Worm (Caenorhabditis elegans) whole organism, young adult: ENCODE data around the gene hmp-1.

ENCODE experiments used
- F10E7.11 ChIP-seq: sonication (generic microtip); optimal IDR thresholded peaks from 2 replicates; lab custom pipeline; 2017; ENCODE audit warnings: mild to moderate bottlenecking, missing genetic modification characterization, moderate library complexity, missing compliant biosample characterization
- F23B12.7 ChIP-seq: sonication (generic microtip); optimal IDR thresholded peaks from 2 replicates; lab custom pipeline; 2017; ENCODE audit warnings: missing genetic modification characterization, mild to moderate bottlenecking, missing compliant biosample characterization, antibody characterized with exemption, moderate library complexity; ENCODE audit not compliant: insufficient read depth
- F57A8.1 ChIP-seq: fragments of 200-800 bp; sonication (Bioruptor generic); optimal IDR thresholded peaks from 2 replicates; lab custom pipeline; 2018; ENCODE audit warnings: mild to moderate bottlenecking, missing genetic modification characterization, moderate library complexity, missing compliant biosample characterization
- F57C9.4 ChIP-seq: sonication (generic microtip); optimal IDR thresholded peaks from 2 replicates; lab custom pipeline; 2017; ENCODE audit warnings: mild to moderate bottlenecking, missing genetic modification characterization, missing compliant biosample characterization
- Y56A3A.18 ChIP-seq: fragments of 200-800 bp; sonication (Bioruptor generic); IDR thresholded peaks from 2 replicates; pipeline ENCODE4 v1.3.6; 2022; ENCODE audit warnings: missing genetic modification reagents, missing genetic modification characterization, missing compliant biosample characterization
- Y67H2A.10 ChIP-seq: fragments of 200-800 bp; sonication (Bioruptor generic); conservative IDR thresholded peaks from 2 replicates; pipeline ENCODE4 v1.3.6; 2022; ENCODE audit warnings: missing genetic modification reagents, missing genetic modification characterization, missing compliant biosample characterization
- Y79H2A.3 ChIP-seq: fragments of 200-800 bp; sonication (Bioruptor generic); conservative IDR thresholded peaks from 2 replicates; pipeline ENCODE4 v1.3.6; 2022; ENCODE audit warnings: missing genetic modification reagents, missing genetic modification characterization, missing compliant biosample characterization
- ZK185.1 ChIP-seq: sonication (generic microtip); optimal IDR thresholded peaks from 2 replicates; lab custom pipeline; 2016; ENCODE audit warnings: mild to moderate bottlenecking, missing genetic modification characterization, missing compliant biosample characterization; ENCODE audit not compliant: poor library complexity, severe bottlenecking
- akir-1 ChIP-seq: fragments of 200-800 bp; sonication (Bioruptor generic); optimal IDR thresholded peaks from 2 replicates; lab custom pipeline; 2018; ENCODE audit warnings: mild to moderate bottlenecking, missing genetic modification characterization, moderate library complexity, missing compliant biosample characterization
- aptf-3 ChIP-seq: fragments of 200-800 bp; sonication (Bioruptor generic); IDR thresholded peaks from 2 replicates; pipeline ENCODE4 v1.3.6; 2022; ENCODE audit warnings: missing genetic modification characterization, missing compliant biosample characterization
- attf-5 ChIP-seq: fragments of 200-800 bp; sonication (Bioruptor generic); optimal IDR thresholded peaks from 2 replicates; lab custom pipeline; 2018; ENCODE audit warnings: mild to moderate bottlenecking, missing genetic modification characterization, missing compliant biosample characterization
- attf-6 ChIP-seq: fragments of 200-800 bp; sonication (Bioruptor generic); IDR thresholded peaks from 2 replicates; pipeline ENCODE4 v1.3.6; 2022; ENCODE audit warnings: missing genetic modification reagents, missing genetic modification characterization, missing compliant biosample characterization
- bed-1 ChIP-seq: fragments of 200-800 bp; sonication (Bioruptor generic); IDR thresholded peaks from 2 replicates; pipeline ENCODE4 v1.3.6; 2022; ENCODE audit warnings: missing genetic modification reagents, missing genetic modification characterization, missing compliant biosample characterization
- cebp-1 ChIP-seq, 2 experiments: fragments of 200-800 bp in 1 of 2; sonication (Bioruptor generic) in 1 of 2; sonication (generic microtip) in 1 of 2; IDR thresholded peaks in 1 of 2; optimal IDR thresholded peaks in 1 of 2; 2 replicates each; pipeline versions ENCODE4 v1.3.6 to Lab custom; 2017 to 2022; ENCODE audit warnings: missing compliant biosample characterization in 2 of 2, missing genetic modification characterization in 2 of 2, mild to moderate bottlenecking in 1 of 2, missing genetic modification reagents in 1 of 2, moderate library complexity in 1 of 2
- ceh-100 ChIP-seq: fragments of 200-800 bp; sonication (Bioruptor generic); IDR thresholded peaks from 2 replicates; pipeline ENCODE4 v1.3.6; 2022; ENCODE audit warnings: missing genetic modification reagents, missing genetic modification characterization, missing compliant biosample characterization
- ceh-91 ChIP-seq: fragments of 200-800 bp; sonication (Bioruptor generic); IDR thresholded peaks from 2 replicates; pipeline ENCODE4 v1.3.6; 2022; ENCODE audit warnings: missing genetic modification reagents, missing genetic modification characterization, missing compliant biosample characterization
- chd-7 ChIP-seq: sonication (generic microtip); optimal IDR thresholded peaks from 2 replicates; lab custom pipeline; 2016; ENCODE audit warnings: mild to moderate bottlenecking, missing genetic modification characterization, moderate library complexity, missing compliant biosample characterization
- egrh-3 ChIP-seq: fragments of 200-800 bp; sonication (Bioruptor generic); IDR thresholded peaks from 2 replicates; pipeline ENCODE4 v1.3.6; 2022; ENCODE audit warnings: missing genetic modification reagents, missing genetic modification characterization, missing compliant biosample characterization
- hmg-1.2 ChIP-seq: fragments of 200-800 bp; sonication (Bioruptor generic); IDR thresholded peaks from 2 replicates; pipeline ENCODE4 v1.3.6; 2022; ENCODE audit warnings: missing genetic modification reagents, missing genetic modification characterization, missing compliant biosample characterization
- let-607 ChIP-seq, 2 experiments: fragments of 200-800 bp in 1 of 2; sonication (Bioruptor generic) in 1 of 2; sonication (generic microtip) in 1 of 2; optimal IDR thresholded peaks; 2 replicates each; lab custom pipeline; 2016 to 2018; ENCODE audit warnings: mild to moderate bottlenecking in 2 of 2, missing compliant biosample characterization in 2 of 2, missing genetic modification characterization in 2 of 2, moderate library complexity in 2 of 2, missing genotype in 1 of 2
- lin-35 ChIP-seq, 3 experiments: fragments of 150-350 bp in 2 of 3; sonication (generic microtip) in 1 of 3; optimal IDR thresholded peaks; 2 replicates each; lab custom pipeline; 2014 to 2018; ENCODE audit warnings: missing biosample characterization in 3 of 3, missing genetic modification characterization in 3 of 3, missing genetic modification reagents in 3 of 3
- madf-3 ChIP-seq: fragments of 200-800 bp; sonication (Bioruptor generic); IDR thresholded peaks from 2 replicates; pipeline ENCODE4 v1.3.6; 2022; ENCODE audit warnings: missing genetic modification reagents, missing genetic modification characterization, missing compliant biosample characterization
- mcd-1 ChIP-seq: fragments of 200-800 bp; sonication (Bioruptor generic); IDR thresholded peaks from 2 replicates; pipeline ENCODE4 v1.3.6; 2022; ENCODE audit warnings: missing genetic modification reagents, missing genetic modification characterization, missing compliant biosample characterization
- nfyb-1 ChIP-seq: fragments of 200-800 bp; sonication (Bioruptor generic); IDR thresholded peaks from 2 replicates; pipeline ENCODE4 v1.3.6; 2022; ENCODE audit warnings: missing genetic modification reagents, missing genetic modification characterization, missing compliant biosample characterization
- nhr-179 ChIP-seq: sonication (generic microtip); optimal IDR thresholded peaks from 2 replicates; lab custom pipeline; 2016; ENCODE audit warnings: mild to moderate bottlenecking, missing genetic modification characterization, missing compliant biosample characterization
- nhr-27 ChIP-seq: fragments of 200-800 bp; sonication (Bioruptor generic); optimal IDR thresholded peaks from 2 replicates; lab custom pipeline; 2018; ENCODE audit warnings: mild to moderate bottlenecking, missing genetic modification characterization, moderate library complexity, missing compliant biosample characterization
- nhr-80 ChIP-seq: sonication (generic microtip); optimal IDR thresholded peaks from 2 replicates; lab custom pipeline; 2016; ENCODE audit warnings: missing genetic modification characterization, missing compliant biosample characterization
- rec-8 ChIP-seq, 2 experiments: sonication (generic microtip); optimal IDR thresholded peaks; 2 replicates each; lab custom pipeline; 2016; ENCODE audit warnings: mild to moderate bottlenecking in 2 of 2, missing genetic modification characterization in 2 of 2, missing genetic modification reagents in 2 of 2, missing genotype in 2 of 2, missing biosample characterization in 1 of 2, missing compliant biosample characterization in 1 of 2, moderate library complexity in 1 of 2
- repo-1 ChIP-seq: sonication (generic microtip); optimal IDR thresholded peaks from 2 replicates; lab custom pipeline; 2017; ENCODE audit warnings: mild to moderate bottlenecking, missing genetic modification characterization, missing compliant biosample characterization
- rpc-1 ChIP-seq, 2 experiments: fragments of 150-350 bp in 1 of 2; sonication (generic microtip) in 1 of 2; optimal IDR thresholded peaks; 2 replicates each; lab custom pipeline; 2014 to 2018; ENCODE audit warnings: missing biosample characterization in 1 of 2, missing genetic modification characterization in 1 of 2, missing genetic modification reagents in 1 of 2, missing genotype in 1 of 2
- sea-2 ChIP-seq: fragments of 200-800 bp; sonication (Bioruptor generic); IDR thresholded peaks from 2 replicates; pipeline ENCODE4 v1.3.6; 2022; ENCODE audit warnings: missing genetic modification characterization, missing compliant biosample characterization
- tbx-9 ChIP-seq: sonication (generic microtip); optimal IDR thresholded peaks from 2 replicates; lab custom pipeline; 2016; ENCODE audit warnings: borderline replicate concordance, missing genetic modification characterization, inconsistent platforms, missing compliant biosample characterization
- unc-130 ChIP-seq: sonication (generic microtip); optimal IDR thresholded peaks from 2 replicates; lab custom pipeline; 2016; ENCODE audit warnings: missing genetic modification reagents, missing genetic modification characterization, missing compliant biosample characterization
- zim-3 ChIP-seq: sonication (generic microtip); optimal IDR thresholded peaks from 2 replicates; lab custom pipeline; 2017; ENCODE audit warnings: mild to moderate bottlenecking, missing genetic modification characterization, moderate library complexity, missing compliant biosample characterization
- ztf-3 ChIP-seq: fragments of 200-800 bp; sonication (Bioruptor generic); optimal IDR thresholded peaks from 2 replicates; lab custom pipeline; 2018; ENCODE audit warnings: mild to moderate bottlenecking, missing genetic modification characterization, missing compliant biosample characterization

hmp-1 gene

DNA sequence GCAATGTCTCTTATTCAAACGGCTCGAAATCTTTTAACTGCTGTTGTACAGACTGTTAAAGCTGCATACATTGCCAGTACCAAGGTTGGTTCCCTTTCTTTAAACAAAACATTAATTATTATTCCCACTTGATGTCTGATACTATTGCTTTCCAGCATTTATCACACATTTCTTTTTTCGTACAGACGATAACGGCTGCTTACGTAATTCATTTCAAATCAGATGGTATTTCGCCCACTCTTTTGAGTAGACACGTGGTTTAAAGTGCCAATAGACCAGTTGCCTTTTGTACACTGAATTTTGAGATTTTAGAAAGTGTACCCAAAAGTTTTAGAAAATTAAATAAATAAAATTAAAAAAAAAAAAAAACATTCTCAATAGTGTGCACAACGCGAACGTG is 3.7 kb downstream of the hmp-1 start:
- TF ChIP-seq zim-3 (tag; lab: Kevin White, UChicago) (no peak), nhr-80 (tag; lab: Kevin White, UChicago) (peak; percentile 56), cebp-1 (GFP tag; IDR thresholded peaks at IDR 0.05; lab: Robert Waterston, UW) (no peak), cebp-1 (tag; optimal IDR thresholded peaks at IDR 0.05; lab: Kevin White, UChicago) (peak; percentile 39)

ce11 chrV:11852305-11852704 is 6.6 kb downstream of the hmp-1 start:
- TF ChIP-seq nfyb-1 (GFP tag; lab: Robert Waterston, UW) (no peak), F57C9.4 (tag; lab: Kevin White, UChicago) (no peak), aptf-3 (no peak), egrh-3 (GFP tag; lab: Robert Waterston, UW) (no peak), tbx-9 (no peak), F57A8.1 (GFP tag; lab: Kevin White, UChicago) (no peak), lin-35 (GFP tag; optimal IDR thresholded peaks at IDR 0.05; lab: Kevin White, UChicago) (no peak), ceh-100 (GFP tag; lab: Robert Waterston, UW) (no peak), repo-1 (tag; lab: Kevin White, UChicago) (no peak), akir-1 (no peak), nhr-27 (no peak), F10E7.11 (tag; lab: Kevin White, UChicago) (no peak), ceh-91 (GFP tag; lab: Robert Waterston, UW) (no peak), ztf-3 (GFP tag; lab: Kevin White, UChicago) (no peak), unc-130 (GFP tag; lab: Kevin White, UChicago) (no peak), Y79H2A.3 (GFP tag; lab: Robert Waterston, UW) (no peak), attf-6 (GFP tag; lab: Robert Waterston, UW) (no peak), F23B12.7 (tag; lab: Kevin White, UChicago) (no peak), hmg-1.2 (GFP tag; lab: Robert Waterston, UW) (no peak)

DNA sequence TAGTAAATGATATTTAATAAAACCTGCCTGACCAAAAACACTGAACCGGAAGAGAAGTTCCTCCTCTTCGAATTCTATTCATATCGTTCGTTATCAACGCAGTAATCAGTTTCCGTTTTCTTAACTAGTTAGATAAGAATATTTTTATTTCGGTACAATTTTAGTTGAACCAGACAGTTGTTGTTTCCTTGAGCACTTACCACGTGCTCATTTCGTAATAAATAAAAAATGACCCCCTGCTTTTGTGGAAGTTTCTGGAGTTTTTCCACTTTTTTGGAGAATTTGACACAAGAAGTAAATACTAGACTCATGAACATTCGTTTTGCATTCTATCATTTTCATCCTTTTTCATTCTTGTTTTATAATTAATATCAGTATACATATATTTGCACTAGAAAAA is 8.1 kb downstream of the hmp-1 start:
- TF ChIP-seq cebp-1 (GFP tag; IDR thresholded peaks at IDR 0.05; lab: Robert Waterston, UW): no peak
- TF ChIP-seq cebp-1 (tag; optimal IDR thresholded peaks at IDR 0.05; lab: Kevin White, UChicago): peak; percentile 76
- no peak for TF ChIP-seq attf-6 (GFP tag; lab: Robert Waterston, UW)

- TF ChIP-seq let-607 (tag; optimal IDR thresholded peaks at IDR 0.05; lab: Kevin White, UChicago) (no peak), madf-3 (GFP tag; lab: Robert Waterston, UW) (no peak), bed-1 (GFP tag; lab: Robert Waterston, UW) (no peak), Y67H2A.10 (GFP tag; lab: Robert Waterston, UW) (no peak), mcd-1 (no peak), Y56A3A.18 (no peak), nhr-179 (tag; lab: Kevin White, UChicago) (no peak), nfyb-1 (GFP tag; lab: Robert Waterston, UW) (no peak), cebp-1 (GFP tag; IDR thresholded peaks at IDR 0.05; lab: Robert Waterston, UW) (no peak), cebp-1 (tag; optimal IDR thresholded peaks at IDR 0.05; lab: Kevin White, UChicago) (no peak), chd-7 (tag; lab: Kevin White, UChicago) (no peak), F57A8.1 (GFP tag; lab: Kevin White, UChicago) (no peak), ZK185.1 (tag; lab: Kevin White, UChicago) (no peak), attf-5 (GFP tag; lab: Kevin White, UChicago) (no peak), rpc-1 (optimal IDR thresholded peaks at IDR 0.05; lab: Kevin White, UChicago) (no peak), rpc-1 (tag; optimal IDR thresholded peaks at IDR 0.05; lab: Kevin White, UChicago) (no peak), rec-8 (tag; optimal IDR thresholded peaks at IDR 0.05; lab: Kevin White, UChicago) (no peak), sea-2 (GFP tag; lab: Robert Waterston, UW) (no peak)
Measured at ce11 chrV:11854905-11855304, 9.2 kb downstream of the hmp-1 start.
